Worm (Caenorhabditis elegans) whole organism, early embryonic: ENCODE results near the gene T22E5.6.

Experiments used
- B0310.2 ChIP-seq: sonication (generic microtip); optimal IDR thresholded peaks from 2 replicates; lab custom pipeline; 2016; ENCODE audit warnings: mild to moderate bottlenecking, missing genetic modification characterization, missing compliant biosample characterization
- F13C5.2 ChIP-seq: sonication (generic microtip); optimal IDR thresholded peaks from 2 replicates; lab custom pipeline; 2017; ENCODE audit warnings: mild to moderate bottlenecking, missing genetic modification characterization, inconsistent platforms, missing compliant biosample characterization
- aly-1 ChIP-seq: sonication (generic microtip); optimal IDR thresholded peaks from 2 replicates; lab custom pipeline; 2016; ENCODE audit warnings: missing genetic modification characterization, missing compliant biosample characterization
- ama-1 ChIP-seq: fragments of 150-350 bp; optimal IDR thresholded peaks from 2 replicates; lab custom pipeline; 2014
- ceh-13 ChIP-seq: fragments of 200-800 bp; sonication (Bioruptor generic); optimal IDR thresholded peaks from 2 replicates; lab custom pipeline; 2018; ENCODE audit warnings: mild to moderate bottlenecking, missing genetic modification characterization, missing compliant biosample characterization
- ceh-36 ChIP-seq: sonication (generic microtip); optimal IDR thresholded peaks from 2 replicates; lab custom pipeline; 2016; ENCODE audit warnings: missing genetic modification characterization, inconsistent platforms, missing compliant biosample characterization
- ets-7 ChIP-seq: sonication (generic microtip); optimal IDR thresholded peaks from 2 replicates; lab custom pipeline; 2016; ENCODE audit warnings: missing genotype, missing genetic modification characterization, missing compliant biosample characterization
- flt-1 ChIP-seq: fragments of 200-800 bp; sonication (Bioruptor generic); IDR thresholded peaks from 2 replicates; pipeline ENCODE4 v1.3.6; 2022; ENCODE audit warnings: missing genetic modification characterization, missing compliant biosample characterization
- hmbx-1 ChIP-seq: sonication (generic microtip); optimal IDR thresholded peaks from 2 replicates; lab custom pipeline; 2016; ENCODE audit warnings: mild to moderate bottlenecking, missing genetic modification characterization, missing compliant biosample characterization
- hmg-4 ChIP-seq: fragments of 200-800 bp; sonication (Bioruptor generic); optimal IDR thresholded peaks from 2 replicates; lab custom pipeline; 2018; ENCODE audit warnings: mild to moderate bottlenecking, missing genetic modification characterization, missing compliant biosample characterization
- hnd-1 ChIP-seq: sonication (generic microtip); optimal IDR thresholded peaks from 2 replicates; lab custom pipeline; 2016; ENCODE audit warnings: missing genetic modification characterization, missing compliant biosample characterization
- pes-1 ChIP-seq: fragments of 200-800 bp; sonication (Bioruptor generic); IDR thresholded peaks from 2 replicates; pipeline ENCODE4 v1.3.6; 2022; ENCODE audit warnings: missing genetic modification reagents, missing genetic modification characterization, missing compliant biosample characterization
- scrt-1 ChIP-seq: fragments of 200-800 bp; sonication (Bioruptor generic); IDR thresholded peaks from 2 replicates; pipeline ENCODE4 v1.3.6; 2022; ENCODE audit warnings: missing genetic modification characterization, missing compliant biosample characterization
- sea-1 ChIP-seq: fragments of 200-800 bp; sonication (Bioruptor generic); conservative IDR thresholded peaks from 2 replicates; pipeline ENCODE4 v1.3.6; 2022; ENCODE audit warnings: missing genetic modification characterization, missing compliant biosample characterization
- tbx-11 ChIP-seq: fragments of 200-800 bp; sonication (Bioruptor generic); IDR thresholded peaks from 2 replicates; pipeline ENCODE4 v1.3.6; 2022; ENCODE audit warnings: missing genetic modification characterization, missing compliant biosample characterization
- tbx-37 ChIP-seq: fragments of 200-800 bp; sonication (Bioruptor generic); conservative IDR thresholded peaks from 2 replicates; pipeline ENCODE4 v1.3.6; 2022; ENCODE audit warnings: missing genetic modification reagents, missing genetic modification characterization, missing compliant biosample characterization
- tra-4 ChIP-seq: sonication (generic microtip); optimal IDR thresholded peaks from 2 replicates; lab custom pipeline; 2017; ENCODE audit warnings: missing genetic modification characterization, missing compliant biosample characterization

T22E5.6 gene

ce11 chrX:6413583-6413982 lies 2.6 kb downstream of the T22E5.6 start:
- TF ChIP-seq B0310.2 (tag; lab: Kevin White, UChicago) (no peak), tbx-37 (no peak), hmbx-1 (tag; lab: Kevin White, UChicago) (no peak), ceh-36 (tag; lab: Kevin White, UChicago) (no peak), tbx-11 (GFP tag; lab: Robert Waterston, UW) (no peak), ceh-13 (no peak), ama-1 (lab: Kevin White, UChicago) (no peak), flt-1 (GFP tag; lab: Robert Waterston, UW) (no peak), hnd-1 (tag; lab: Kevin White, UChicago) (no peak), aly-1 (no peak), ets-7 (tag; lab: Kevin White, UChicago) (no peak), pes-1 (no peak), F13C5.2 (tag; lab: Kevin White, UChicago) (no peak), tra-4 (no peak), sea-1 (GFP tag; lab: Robert Waterston, UW) (no peak), hmg-4 (GFP tag; lab: Kevin White, UChicago) (no peak)

ce11 chrX:6412575-6412974 lies 3.6 kb downstream of the T22E5.6 start, which contains the start of gene T22E5.1:
T22E5.1 (plus strand) TSS chrX:6412875.
- TF ChIP-seq F13C5.2 (tag; lab: Kevin White, UChicago) (no peak), hmbx-1 (tag; lab: Kevin White, UChicago) (no peak), ets-7 (tag; lab: Kevin White, UChicago) (no peak), flt-1 (GFP tag; lab: Robert Waterston, UW) (no peak), ceh-36 (tag; lab: Kevin White, UChicago) (no peak), aly-1 (no peak), sea-1 (GFP tag; lab: Robert Waterston, UW) (no peak), scrt-1 (GFP tag; lab: Robert Waterston, UW) (no peak), ama-1 (lab: Kevin White, UChicago) (no peak), hmg-4 (GFP tag; lab: Kevin White, UChicago) (no peak), pes-1 (no peak), tbx-11 (GFP tag; lab: Robert Waterston, UW) (no peak), tra-4 (no peak)

ce11 chrX:6410177-6410765 lies 5.9 kb downstream of the T22E5.6 start, which contains the start of gene mup-2:
mup-2 (minus strand) TSS chrX:6410227.
- no peak for TF ChIP-seq ets-7 (tag; lab: Kevin White, UChicago)
- no peak for TF ChIP-seq pes-1
- TF ChIP-seq hmg-4 (GFP tag; lab: Kevin White, UChicago): no peak

- no peak for TF ChIP-seq ceh-36 (tag; lab: Kevin White, UChicago)
- TF ChIP-seq pes-1: no peak
- no peak for TF ChIP-seq sea-1 (GFP tag; lab: Robert Waterston, UW)
- TF ChIP-seq ama-1 (lab: Kevin White, UChicago): no peak
- no peak for TF ChIP-seq B0310.2 (tag; lab: Kevin White, UChicago)
- no peak for TF ChIP-seq scrt-1 (GFP tag; lab: Robert Waterston, UW)
- TF ChIP-seq hmbx-1 (tag; lab: Kevin White, UChicago): no peak
- TF ChIP-seq aly-1: no peak
- no peak for TF ChIP-seq tbx-37
- TF ChIP-seq F13C5.2 (tag; lab: Kevin White, UChicago): no peak
- TF ChIP-seq hmg-4 (GFP tag; lab: Kevin White, UChicago): no peak
- TF ChIP-seq ceh-13: no peak
- TF ChIP-seq tra-4: no peak
- TF ChIP-seq flt-1 (GFP tag; lab: Robert Waterston, UW): no peak
- no peak for TF ChIP-seq hnd-1 (tag; lab: Kevin White, UChicago)
Measured at ce11 chrX:6408713-6409112, 7.5 kb downstream of the T22E5.6 start.

ce11 chrX:6408286-6408685 lies 7.9 kb downstream of the T22E5.6 start:
- TF ChIP-seq tbx-37 (no peak), F13C5.2 (tag; lab: Kevin White, UChicago) (no peak), ets-7 (tag; lab: Kevin White, UChicago) (no peak), hnd-1 (tag; lab: Kevin White, UChicago) (no peak), sea-1 (GFP tag; lab: Robert Waterston, UW) (no peak), scrt-1 (GFP tag; lab: Robert Waterston, UW) (no peak), ama-1 (lab: Kevin White, UChicago) (no peak), tra-4 (no peak), flt-1 (GFP tag; lab: Robert Waterston, UW) (no peak), ceh-13 (no peak), pes-1 (no peak), tbx-11 (GFP tag; lab: Robert Waterston, UW) (no peak), B0310.2 (tag; lab: Kevin White, UChicago) (no peak), hmg-4 (GFP tag; lab: Kevin White, UChicago) (no peak), hmbx-1 (tag; lab: Kevin White, UChicago) (no peak)

ce11 chrX:6407805-6408204 lies 8.4 kb downstream of the T22E5.6 start:
- TF ChIP-seq tbx-37: no peak
- TF ChIP-seq ceh-13: no peak
- TF ChIP-seq F13C5.2 (tag; lab: Kevin White, UChicago): no peak
- no peak for TF ChIP-seq tbx-11 (GFP tag; lab: Robert Waterston, UW)
- no peak for TF ChIP-seq tra-4
- TF ChIP-seq ceh-36 (tag; lab: Kevin White, UChicago): no peak
- TF ChIP-seq ets-7 (tag; lab: Kevin White, UChicago): no peak
- no peak for TF ChIP-seq hmg-4 (GFP tag; lab: Kevin White, UChicago)
- TF ChIP-seq ama-1 (lab: Kevin White, UChicago): no peak
- TF ChIP-seq hnd-1 (tag; lab: Kevin White, UChicago): no peak
- TF ChIP-seq flt-1 (GFP tag; lab: Robert Waterston, UW): no peak

ce11 chrX:6405905-6406304 lies 10.3 kb downstream of the T22E5.6 start:
- TF ChIP-seq hnd-1 (tag; lab: Kevin White, UChicago) (no peak), hmg-4 (GFP tag; lab: Kevin White, UChicago) (no peak), pes-1 (no peak), sea-1 (GFP tag; lab: Robert Waterston, UW) (no peak), ets-7 (tag; lab: Kevin White, UChicago) (no peak)
